Fruit fly (Drosophila melanogaster) whole organism, embryonic: ENCODE measurements around the gene CG3277.

ENCODE experiments used
- Antp ChIP-seq: fragments of 200-800 bp; sonication (Bioruptor generic); optimal IDR thresholded peaks from 3 replicates; lab custom pipeline; 2016; ENCODE audit warnings: missing biosample characterization, missing genetic modification characterization
- B-H2 ChIP-seq: fragments of 200-800 bp; sonication (Bioruptor generic); optimal IDR thresholded peaks from 2 replicates; lab custom pipeline; 2018; ENCODE audit warnings: missing biosample characterization, mild to moderate bottlenecking, missing genetic modification characterization
- Blimp-1 ChIP-seq: fragments of 200-800 bp; sonication (Bioruptor generic); optimal IDR thresholded peaks from 3 replicates; lab custom pipeline; 2018; ENCODE audit warnings: missing biosample characterization, missing genetic modification characterization, mild to moderate bottlenecking, moderate library complexity, missing genetic modification reagents
- CG10147 ChIP-seq: fragments of 200-800 bp; sonication (Bioruptor generic); optimal IDR thresholded peaks from 2 replicates; lab custom pipeline; 2019; ENCODE audit warnings: missing biosample characterization, mild to moderate bottlenecking, missing genetic modification characterization, moderate library complexity
- CG10267 ChIP-seq: fragments of 200-800 bp; sonication (Bioruptor generic); optimal IDR thresholded peaks from 2 replicates; lab custom pipeline; 2018; ENCODE audit warnings: missing biosample characterization, mild to moderate bottlenecking, missing genetic modification characterization, moderate library complexity
- CG10462 ChIP-seq: fragments of 200-800 bp; sonication (Bioruptor generic); optimal IDR thresholded peaks from 2 replicates; lab custom pipeline; 2016; ENCODE audit warnings: missing biosample characterization, missing genetic modification characterization
- CG12659 ChIP-seq: fragments of 200-800 bp; sonication (Bioruptor generic); optimal IDR thresholded peaks from 3 replicates; lab custom pipeline; 2017; ENCODE audit warnings: mild to moderate bottlenecking, missing biosample characterization, missing genetic modification reagents, missing genetic modification characterization
- CG13894 ChIP-seq: fragments of 200-800 bp; sonication (Bioruptor generic); optimal IDR thresholded peaks from 3 replicates; lab custom pipeline; 2018; ENCODE audit warnings: missing biosample characterization, mild to moderate bottlenecking, missing genetic modification characterization, moderate library complexity
- CG14014 ChIP-seq: fragments of 200-800 bp; sonication (Bioruptor generic); IDR thresholded peaks from 2 replicates; pipeline ENCODE4 v1.3.6; 2022; ENCODE audit warnings: missing biosample characterization, missing genetic modification characterization
- CG16863 ChIP-seq: fragments of 200-800 bp; sonication (Bioruptor generic); optimal IDR thresholded peaks from 3 replicates; lab custom pipeline; 2016; ENCODE audit warnings: missing biosample characterization, missing genetic modification characterization
- CG17328 ChIP-seq: fragments of 200-800 bp; sonication (Bioruptor generic); IDR thresholded peaks from 2 replicates; pipeline ENCODE4 v1.3.6; 2022; ENCODE audit warnings: missing biosample characterization, missing genetic modification characterization
- CG1792 ChIP-seq: fragments of 200-800 bp; sonication (Bioruptor generic); optimal IDR thresholded peaks from 2 replicates; lab custom pipeline; 2016; ENCODE audit warnings: missing biosample characterization, missing genetic modification characterization
- CG18262 ChIP-seq: fragments of 200-800 bp; optimal IDR thresholded peaks from 3 replicates; lab custom pipeline; 2019; ENCODE audit warnings: missing biosample characterization, mild to moderate bottlenecking, missing genetic modification characterization, moderate library complexity
- CG2129 ChIP-seq: fragments of 200-800 bp; sonication (Bioruptor generic); IDR thresholded peaks from 2 replicates; pipeline ENCODE4 v1.3.6; 2022; ENCODE audit warnings: missing biosample characterization, missing genetic modification characterization; ENCODE audit not compliant: partially characterized antibody
- CG3163 ChIP-seq: fragments of 200-800 bp; sonication (Bioruptor generic); optimal IDR thresholded peaks from 3 replicates; lab custom pipeline; 2016; ENCODE audit warnings: missing biosample characterization, missing genetic modification characterization
- CG6175 ChIP-seq: fragments of 200-800 bp; sonication (Bioruptor generic); IDR thresholded peaks from 3 replicates; pipeline ENCODE4 v1.3.6; 2022; ENCODE audit warnings: missing biosample characterization, missing genetic modification characterization
- CG6654 ChIP-seq: fragments of 200-800 bp; sonication (Bioruptor generic); optimal IDR thresholded peaks from 2 replicates; lab custom pipeline; 2017; ENCODE audit warnings: missing biosample characterization, mild to moderate bottlenecking, missing genetic modification characterization
- CG8924 ChIP-seq: fragments of 200-800 bp; optimal IDR thresholded peaks from 3 replicates; lab custom pipeline; 2019; ENCODE audit warnings: missing biosample characterization, mild to moderate bottlenecking, missing genetic modification characterization, moderate library complexity
- CG9727 ChIP-seq: fragments of 200-800 bp; sonication (Bioruptor generic); optimal IDR thresholded peaks from 3 replicates; lab custom pipeline; 2017; ENCODE audit warnings: missing biosample characterization, mild to moderate bottlenecking, missing genetic modification characterization
- CoRest ChIP-seq: fragments of 200-800 bp; sonication (Bioruptor generic); optimal IDR thresholded peaks from 3 replicates; lab custom pipeline; 2018; ENCODE audit warnings: missing biosample characterization, mild to moderate bottlenecking, missing genetic modification characterization, moderate library complexity
- Dip3 ChIP-seq: fragments of 200-800 bp; sonication (Bioruptor generic); optimal IDR thresholded peaks from 3 replicates; lab custom pipeline; 2016; ENCODE audit warnings: missing biosample characterization, missing genetic modification characterization
- H15 ChIP-seq: fragments of 200-800 bp; sonication (Bioruptor generic); IDR thresholded peaks from 3 replicates; pipeline ENCODE4 v1.3.6; 2022; ENCODE audit warnings: missing biosample characterization, missing genetic modification characterization
- HmgD ChIP-seq: fragments of 200-800 bp; sonication (Bioruptor generic); optimal IDR thresholded peaks from 3 replicates; lab custom pipeline; 2016; ENCODE audit warnings: missing biosample characterization, missing genetic modification characterization
- Hmr ChIP-seq: fragments of 200-800 bp; sonication (Bioruptor generic); optimal IDR thresholded peaks from 3 replicates; lab custom pipeline; 2017; ENCODE audit warnings: mild to moderate bottlenecking, missing biosample characterization, missing genetic modification reagents, missing genetic modification characterization
- MESR4 ChIP-seq: fragments of 200-800 bp; sonication (Bioruptor generic); optimal IDR thresholded peaks from 2 replicates; lab custom pipeline; 2018; ENCODE audit warnings: missing biosample characterization, mild to moderate bottlenecking, missing genetic modification characterization, moderate library complexity
- Nf-YA ChIP-seq: fragments of 200-800 bp; sonication (Bioruptor generic); IDR thresholded peaks from 2 replicates; pipeline ENCODE4 v1.3.6; 2022; ENCODE audit warnings: missing biosample characterization, missing genetic modification characterization
- NfI ChIP-seq: fragments of 200-800 bp; sonication (Bioruptor generic); optimal IDR thresholded peaks from 3 replicates; lab custom pipeline; 2018; ENCODE audit warnings: missing biosample characterization, mild to moderate bottlenecking, missing genetic modification characterization, moderate library complexity
- Oaz ChIP-seq: fragments of 200-800 bp; sonication (Bioruptor generic); IDR thresholded peaks from 2 replicates; pipeline ENCODE4 v1.3.6; 2022; ENCODE audit warnings: missing biosample characterization, missing genetic modification characterization
- ash1 ChIP-seq: fragments of 200-800 bp; sonication (Bioruptor generic); optimal IDR thresholded peaks from 2 replicates; lab custom pipeline; 2018; ENCODE audit warnings: missing biosample characterization, mild to moderate bottlenecking, missing genetic modification characterization
- bbx ChIP-seq: fragments of 200-800 bp; sonication (Bioruptor generic); IDR thresholded peaks from 2 replicates; pipeline ENCODE4 v1.3.6; 2022; ENCODE audit warnings: missing biosample characterization, missing genetic modification characterization; ENCODE audit not compliant: partially characterized antibody
- cato ChIP-seq: fragments of 200-800 bp; sonication (Bioruptor generic); optimal IDR thresholded peaks from 2 replicates; lab custom pipeline; 2016; ENCODE audit warnings: missing biosample characterization, missing genetic modification characterization, borderline replicate concordance
- caup ChIP-seq: fragments of 200-800 bp; sonication (Bioruptor generic); optimal IDR thresholded peaks from 3 replicates; lab custom pipeline; 2017; ENCODE audit warnings: missing biosample characterization, mild to moderate bottlenecking, missing genetic modification characterization, moderate library complexity; ENCODE audit not compliant: severe bottlenecking
- corto ChIP-seq: fragments of 200-800 bp; sonication (Bioruptor generic); optimal IDR thresholded peaks from 2 replicates; lab custom pipeline; 2016; ENCODE audit warnings: missing biosample characterization, mild to moderate bottlenecking, missing genetic modification characterization, moderate library complexity
- cwo ChIP-seq: fragments of 200-800 bp; sonication (Bioruptor generic); optimal IDR thresholded peaks from 3 replicates; lab custom pipeline; 2017; ENCODE audit warnings: missing biosample characterization, missing genetic modification characterization, mild to moderate bottlenecking, moderate library complexity, missing genetic modification reagents
- eve ChIP-seq, 2 experiments: fragments of >200 bp; optimal IDR thresholded peaks; 2 replicates each; lab custom pipeline; 2017; ENCODE audit warnings: missing biosample characterization in 2 of 2, missing genetic modification characterization in 2 of 2
- exex ChIP-seq: fragments of 200-800 bp; sonication (Bioruptor generic); optimal IDR thresholded peaks from 4 replicates; lab custom pipeline; 2018; ENCODE audit warnings: missing biosample characterization, mild to moderate bottlenecking, missing genetic modification characterization, moderate library complexity
- gcm ChIP-seq: fragments of 200-800 bp; sonication (Bioruptor generic); optimal IDR thresholded peaks from 2 replicates; lab custom pipeline; 2019; ENCODE audit warnings: missing biosample characterization, mild to moderate bottlenecking, missing genetic modification characterization, moderate library complexity
- gfzf ChIP-seq: fragments of 200-800 bp; sonication (Bioruptor generic); optimal IDR thresholded peaks from 2 replicates; lab custom pipeline; 2016; ENCODE audit warnings: missing biosample characterization, mild to moderate bottlenecking, missing genetic modification characterization, moderate library complexity
- grau ChIP-seq: fragments of 200-800 bp; optimal IDR thresholded peaks from 3 replicates; lab custom pipeline; 2019; ENCODE audit warnings: missing biosample characterization, mild to moderate bottlenecking, missing genetic modification characterization, moderate library complexity
- gsb-n ChIP-seq: fragments of 200-800 bp; sonication (Bioruptor generic); optimal IDR thresholded peaks from 3 replicates; lab custom pipeline; 2018; ENCODE audit warnings: missing biosample characterization, mild to moderate bottlenecking, missing genetic modification characterization
- her ChIP-seq: fragments of 200-800 bp; sonication (Bioruptor generic); optimal IDR thresholded peaks from 2 replicates; lab custom pipeline; 2016; ENCODE audit warnings: missing biosample characterization, missing genetic modification characterization
- klu ChIP-seq: fragments of 200-800 bp; sonication (Bioruptor generic); IDR thresholded peaks from 2 replicates; pipeline ENCODE4 v1.3.6; 2022; ENCODE audit warnings: missing biosample characterization, missing genetic modification characterization
- lmd ChIP-seq: fragments of 200-800 bp; sonication (Bioruptor generic); IDR thresholded peaks from 2 replicates; pipeline ENCODE4 v1.3.6; 2022; ENCODE audit warnings: missing biosample characterization, missing genetic modification characterization
- pan ChIP-seq, 4 experiments: fragments of >200 bp in 3 of 4; fragments of 200-800 bp in 1 of 4; sonication (Bioruptor generic) in 1 of 4; optimal IDR thresholded peaks in 3 of 4; IDR thresholded peaks in 1 of 4; 2 replicates each; pipeline versions ENCODE4 v1.3.6 to Lab custom; 2017 to 2022; ENCODE audit warnings: missing biosample characterization in 2 of 4, missing genetic modification characterization in 2 of 4, mixed read lengths in 1 of 4
- slbo ChIP-seq: fragments of 200-800 bp; sonication (Bioruptor generic); IDR thresholded peaks from 2 replicates; pipeline ENCODE4 v1.3.6; 2022; ENCODE audit warnings: missing biosample characterization, missing genetic modification characterization
- tll ChIP-seq, 2 experiments: fragments of 200-800 bp in 1 of 2; fragments of >200 bp in 1 of 2; sonication (Bioruptor generic) in 1 of 2; optimal IDR thresholded peaks; 2 replicates each; lab custom pipeline; 2017 to 2019; ENCODE audit warnings: missing biosample characterization in 2 of 2, missing genetic modification characterization in 2 of 2, mild to moderate bottlenecking in 1 of 2, moderate library complexity in 1 of 2
- twi ChIP-seq: fragments of 200-800 bp; optimal IDR thresholded peaks from 2 replicates; lab custom pipeline; 2019; ENCODE audit warnings: missing biosample characterization, mild to moderate bottlenecking, missing genetic modification characterization, moderate library complexity
- usp ChIP-seq: fragments of >200 bp; optimal IDR thresholded peaks from 2 replicates; lab custom pipeline; 2017; ENCODE audit warnings: missing biosample characterization, missing genetic modification characterization
- vvl ChIP-seq: fragments of 200-800 bp; sonication (Bioruptor generic); IDR thresholded peaks from 2 replicates; pipeline ENCODE4 v1.3.6; 2022; ENCODE audit warnings: missing biosample characterization, missing genetic modification characterization
- wdn ChIP-seq: fragments of 200-800 bp; sonication (Bioruptor generic); IDR thresholded peaks from 2 replicates; pipeline ENCODE4 v1.3.6; 2022; ENCODE audit warnings: missing biosample characterization, missing genetic modification characterization
- z ChIP-seq: fragments of 200-800 bp; sonication (Bioruptor generic); IDR thresholded peaks from 3 replicates; pipeline ENCODE4 v1.3.6; 2022; ENCODE audit warnings: missing biosample characterization, missing genetic modification characterization

The CG3277 gene

DNA sequence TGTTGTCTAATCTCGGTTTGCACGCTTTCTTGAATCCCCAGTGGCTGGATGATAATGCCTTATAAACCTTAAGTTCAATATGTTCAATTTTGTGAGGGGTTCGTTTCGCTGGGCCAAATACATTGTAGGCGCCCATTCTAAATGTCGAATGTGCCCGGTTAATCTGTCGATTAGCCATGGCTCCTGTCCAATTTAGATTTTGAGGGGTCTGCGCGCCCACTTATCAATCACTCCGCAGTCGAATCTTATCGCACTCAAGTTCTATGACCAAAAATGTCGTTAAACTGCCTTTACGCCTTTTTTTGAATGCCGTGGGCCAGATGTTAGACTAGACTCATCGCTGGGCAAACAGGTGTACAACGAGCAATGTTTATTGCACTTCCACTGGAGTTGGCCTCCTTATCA is 5.8 kb upstream of the CG3277 start (continued):
- peak; percentile 49 for TF ChIP-seq cwo (GFP tag; lab: Kevin White, UChicago)
- no peak for TF ChIP-seq CoRest (tag; lab: Kevin White, UChicago)
- TF ChIP-seq twi (tag; lab: Kevin White, UChicago), result peak; percentile 89
- no peak for TF ChIP-seq CG10267 (tag; lab: Kevin White, UChicago)
- no peak for TF ChIP-seq CG10147 (GFP tag; lab: Kevin White, UChicago)
- TF ChIP-seq z (GFP tag; lab: Robert Waterston, UW), result no peak
- TF ChIP-seq CG14014 (GFP tag; lab: Robert Waterston, UW), result no peak
- TF ChIP-seq lmd (GFP tag; lab: Robert Waterston, UW), result no peak
- TF ChIP-seq CG10462, result no peak
- TF ChIP-seq Hmr (GFP tag; lab: Kevin White, UChicago), result no peak
- no peak for TF ChIP-seq B-H2 (GFP tag; lab: Kevin White, UChicago)
- TF ChIP-seq vvl (GFP tag; lab: Robert Waterston, UW), result no peak
- peak; percentile 99 for TF ChIP-seq exex
- no peak for TF ChIP-seq cato (GFP tag; lab: Kevin White, UChicago)
- TF ChIP-seq Nf-YA (GFP tag; lab: Robert Waterston, UW), result no peak
- no peak for TF ChIP-seq MESR4 (GFP tag; lab: Kevin White, UChicago)
- no peak for TF ChIP-seq corto (GFP tag; lab: Kevin White, UChicago)
- no peak for TF ChIP-seq eve (GFP tag; optimal IDR thresholded peaks at IDR 0.05; lab: Kevin White, UChicago)
- TF ChIP-seq CG16863 (GFP tag; lab: Kevin White, UChicago), result no peak
- TF ChIP-seq CG12659, result no peak
- TF ChIP-seq CG6175, result no peak
- TF ChIP-seq CG6654, result no peak
- no peak for TF ChIP-seq wdn
- no peak for TF ChIP-seq H15 (GFP tag; lab: Robert Waterston, UW)
- no peak for TF ChIP-seq CG8924 (tag; lab: Kevin White, UChicago)
- no peak for TF ChIP-seq CG2129
- no peak for TF ChIP-seq pan (optimal IDR thresholded peaks at IDR 0.05; lab: Kevin White, UChicago)
- no peak for TF ChIP-seq pan (GFP tag; optimal IDR thresholded peaks at IDR 0.05 in 1 of 2, IDR thresholded peaks at IDR 0.05 in 1 of 2)
- no peak for TF ChIP-seq NfI (GFP tag; lab: Kevin White, UChicago)
- no peak for TF ChIP-seq CG18262 (tag; lab: Kevin White, UChicago)
- TF ChIP-seq klu (GFP tag; lab: Robert Waterston, UW), result no peak
- no peak for TF ChIP-seq caup (GFP tag; lab: Kevin White, UChicago)
- TF ChIP-seq CG17328 (GFP tag; lab: Robert Waterston, UW), result no peak
- TF ChIP-seq CG13894 (tag; lab: Kevin White, UChicago), result no peak
- no peak for TF ChIP-seq Dip3 (GFP tag; lab: Kevin White, UChicago)
- no peak for TF ChIP-seq ash1
- TF ChIP-seq gfzf (GFP tag; lab: Kevin White, UChicago), result no peak
- no peak for TF ChIP-seq gcm (GFP tag; lab: Kevin White, UChicago)
- TF ChIP-seq Oaz, result no peak
- TF ChIP-seq grau (tag; lab: Kevin White, UChicago), result no peak
- TF ChIP-seq Blimp-1 (GFP tag; lab: Kevin White, UChicago), result no peak
- TF ChIP-seq gsb-n (tag; lab: Kevin White, UChicago), result no peak
- no peak for TF ChIP-seq usp (GFP tag; lab: Kevin White, UChicago)
- TF ChIP-seq bbx (GFP tag; lab: Robert Waterston, UW), result no peak
- no peak for TF ChIP-seq CG1792 (GFP tag; lab: Kevin White, UChicago)
- TF ChIP-seq her, result no peak
- no peak for TF ChIP-seq slbo
- no peak for TF ChIP-seq CG3163 (GFP tag; lab: Kevin White, UChicago)
- no peak for TF ChIP-seq Antp
- no peak for TF ChIP-seq HmgD (GFP tag; lab: Kevin White, UChicago)
- TF ChIP-seq tll (GFP tag; optimal IDR thresholded peaks at IDR 0.05; lab: Kevin White, UChicago), result no peak
- no peak for TF ChIP-seq CG9727
